Fruit fly (Drosophila melanogaster) whole organism, embryonic: ENCODE measurements around the gene CG4467.

Experiments
- Bgb ChIP-seq: fragments of 200-800 bp; sonication (Bioruptor generic); IDR thresholded peaks from 2 replicates; pipeline ENCODE4 v1.3.6; 2022; ENCODE audit warnings: missing biosample characterization, missing genetic modification characterization; ENCODE audit not compliant: partially characterized antibody
- BtbVII ChIP-seq: fragments of 200-800 bp; sonication (Bioruptor generic); optimal IDR thresholded peaks from 3 replicates; lab custom pipeline; 2017; ENCODE audit warnings: missing biosample characterization, mild to moderate bottlenecking, missing genetic modification characterization
- CG10209 ChIP-seq: fragments of 200-800 bp; sonication (Bioruptor generic); optimal IDR thresholded peaks from 3 replicates; lab custom pipeline; 2017; ENCODE audit warnings: missing biosample characterization, mild to moderate bottlenecking, missing genetic modification characterization, missing genetic modification reagents
- CG1024 ChIP-seq: fragments of 200-800 bp; sonication (Bioruptor generic); IDR thresholded peaks from 2 replicates; pipeline ENCODE4 v1.3.6; 2022; ENCODE audit warnings: missing biosample characterization, missing genetic modification characterization
- CG10543 ChIP-seq: fragments of 200-800 bp; sonication (Bioruptor generic); optimal IDR thresholded peaks from 3 replicates; lab custom pipeline; 2017; ENCODE audit warnings: missing biosample characterization, mild to moderate bottlenecking, missing genetic modification characterization, moderate library complexity
- CG12659 ChIP-seq: fragments of 200-800 bp; sonication (Bioruptor generic); optimal IDR thresholded peaks from 3 replicates; lab custom pipeline; 2017; ENCODE audit warnings: mild to moderate bottlenecking, missing biosample characterization, missing genetic modification reagents, missing genetic modification characterization
- CG12769 ChIP-seq: fragments of 200-800 bp; sonication (Bioruptor generic); optimal IDR thresholded peaks from 2 replicates; lab custom pipeline; 2019; ENCODE audit warnings: missing biosample characterization, mild to moderate bottlenecking, missing genetic modification characterization, moderate library complexity
- CG12942 ChIP-seq: fragments of 200-800 bp; sonication (Bioruptor generic); optimal IDR thresholded peaks from 3 replicates; lab custom pipeline; 2016; ENCODE audit warnings: missing biosample characterization, missing genetic modification characterization
- CG13287 ChIP-seq: fragments of 200-800 bp; sonication (Bioruptor generic); IDR thresholded peaks from 2 replicates; pipeline ENCODE4 v1.3.6; 2022; ENCODE audit warnings: missing biosample characterization, missing genetic modification characterization; ENCODE audit not compliant: partially characterized antibody
- CG15514 ChIP-seq: fragments of 200-800 bp; sonication (Bioruptor generic); optimal IDR thresholded peaks from 3 replicates; lab custom pipeline; 2017; ENCODE audit warnings: missing biosample characterization, missing genetic modification characterization, mild to moderate bottlenecking, moderate library complexity, missing genetic modification reagents
- CG17912 ChIP-seq: fragments of 200-800 bp; sonication (Bioruptor generic); optimal IDR thresholded peaks from 2 replicates; lab custom pipeline; 2018; ENCODE audit warnings: missing biosample characterization, mild to moderate bottlenecking, missing genetic modification characterization
- CG18599 ChIP-seq: fragments of 200-800 bp; sonication (Bioruptor generic); optimal IDR thresholded peaks from 3 replicates; lab custom pipeline; 2017; ENCODE audit warnings: missing biosample characterization, missing genetic modification characterization, mild to moderate bottlenecking, moderate library complexity, missing genetic modification reagents
- CG2199 ChIP-seq: fragments of 200-800 bp; sonication (Bioruptor generic); IDR thresholded peaks from 3 replicates; pipeline ENCODE4 v1.3.6; 2022; ENCODE audit warnings: missing biosample characterization, missing genetic modification characterization
- CG2712 ChIP-seq: fragments of 200-800 bp; optimal IDR thresholded peaks from 3 replicates; lab custom pipeline; 2019; ENCODE audit warnings: missing biosample characterization, mild to moderate bottlenecking, missing genetic modification characterization, moderate library complexity
- CG34376 ChIP-seq: fragments of 200-800 bp; sonication (Bioruptor generic); optimal IDR thresholded peaks from 2 replicates; lab custom pipeline; 2018; ENCODE audit warnings: missing biosample characterization, mild to moderate bottlenecking, missing genetic modification characterization
- CG7786 ChIP-seq: fragments of 200-800 bp; sonication (Bioruptor generic); optimal IDR thresholded peaks from 2 replicates; lab custom pipeline; 2016; ENCODE audit warnings: missing biosample characterization, missing genetic modification characterization
- CG8089 ChIP-seq: fragments of 200-800 bp; sonication (Bioruptor generic); optimal IDR thresholded peaks from 3 replicates; lab custom pipeline; 2016; ENCODE audit warnings: missing biosample characterization, missing genetic modification characterization
- CG9215 ChIP-seq: fragments of 200-800 bp; sonication (Bioruptor generic); IDR thresholded peaks from 2 replicates; pipeline ENCODE4 v1.3.6; 2022; ENCODE audit warnings: missing biosample characterization, missing genetic modification characterization
- CTCF ChIP-seq: fragments of 200-800 bp; sonication (Bioruptor generic); optimal IDR thresholded peaks from 2 replicates; lab custom pipeline; 2017; ENCODE audit warnings: missing biosample characterization, mild to moderate bottlenecking, missing genetic modification characterization, moderate library complexity
- Dbx ChIP-seq: fragments of 200-800 bp; sonication (Bioruptor generic); IDR thresholded peaks from 3 replicates; pipeline ENCODE4 v1.3.6; 2022; ENCODE audit warnings: missing biosample characterization, missing genetic modification characterization
- HmgZ ChIP-seq: fragments of 200-800 bp; sonication (Bioruptor generic); optimal IDR thresholded peaks from 2 replicates; lab custom pipeline; 2018; ENCODE audit warnings: missing biosample characterization, mild to moderate bottlenecking, missing genetic modification characterization
- Hmr ChIP-seq: fragments of 200-800 bp; sonication (Bioruptor generic); optimal IDR thresholded peaks from 3 replicates; lab custom pipeline; 2017; ENCODE audit warnings: mild to moderate bottlenecking, missing biosample characterization, missing genetic modification reagents, missing genetic modification characterization
- Lim3 ChIP-seq: fragments of 200-800 bp; sonication (Bioruptor generic); IDR thresholded peaks from 2 replicates; pipeline ENCODE4 v1.3.6; 2022; ENCODE audit warnings: missing biosample characterization, missing genetic modification characterization
- Mad ChIP-seq: fragments of 200-800 bp; sonication (Bioruptor generic); optimal IDR thresholded peaks from 2 replicates; lab custom pipeline; 2016; ENCODE audit warnings: missing biosample characterization, missing genetic modification characterization
- Med ChIP-seq: fragments of 200-800 bp; sonication (Bioruptor generic); peaks from one replicate; lab custom pipeline; 2016; ENCODE audit warnings: missing biosample characterization, missing genetic modification characterization, mild to moderate bottlenecking, inconsistent platforms, moderate library complexity
- Oaz ChIP-seq: fragments of 200-800 bp; sonication (Bioruptor generic); IDR thresholded peaks from 2 replicates; pipeline ENCODE4 v1.3.6; 2022; ENCODE audit warnings: missing biosample characterization, missing genetic modification characterization
- ase ChIP-seq: fragments of 200-800 bp; sonication (Bioruptor generic); IDR thresholded peaks from 3 replicates; pipeline ENCODE4 v1.3.6; 2022; ENCODE audit warnings: missing biosample characterization, missing genetic modification characterization
- bbx ChIP-seq: fragments of 200-800 bp; sonication (Bioruptor generic); IDR thresholded peaks from 2 replicates; pipeline ENCODE4 v1.3.6; 2022; ENCODE audit warnings: missing biosample characterization, missing genetic modification characterization; ENCODE audit not compliant: partially characterized antibody
- bigmax ChIP-seq: fragments of 200-800 bp; sonication (Bioruptor generic); optimal IDR thresholded peaks from 2 replicates; lab custom pipeline; 2018; ENCODE audit warnings: missing biosample characterization, mild to moderate bottlenecking, missing genetic modification characterization
- ci ChIP-seq: fragments of 200-800 bp; sonication (Bioruptor generic); IDR thresholded peaks from 3 replicates; pipeline ENCODE4 v1.3.6; 2022; ENCODE audit warnings: missing biosample characterization, missing genetic modification characterization
- corto ChIP-seq: fragments of 200-800 bp; sonication (Bioruptor generic); optimal IDR thresholded peaks from 2 replicates; lab custom pipeline; 2016; ENCODE audit warnings: missing biosample characterization, mild to moderate bottlenecking, missing genetic modification characterization, moderate library complexity
- cwo ChIP-seq: fragments of 200-800 bp; sonication (Bioruptor generic); optimal IDR thresholded peaks from 3 replicates; lab custom pipeline; 2017; ENCODE audit warnings: missing biosample characterization, missing genetic modification characterization, mild to moderate bottlenecking, moderate library complexity, missing genetic modification reagents
- exex ChIP-seq: fragments of 200-800 bp; sonication (Bioruptor generic); optimal IDR thresholded peaks from 4 replicates; lab custom pipeline; 2018; ENCODE audit warnings: missing biosample characterization, mild to moderate bottlenecking, missing genetic modification characterization, moderate library complexity
- ftz-f1 ChIP-seq: fragments of 200-800 bp; sonication (Bioruptor generic); optimal IDR thresholded peaks from 2 replicates; lab custom pipeline; 2016; ENCODE audit warnings: missing biosample characterization, missing genetic modification characterization
- gce ChIP-seq: fragments of 200-800 bp; sonication (Bioruptor generic); IDR thresholded peaks from 3 replicates; pipeline ENCODE4 v1.3.6; 2022; ENCODE audit warnings: missing biosample characterization, missing genetic modification characterization
- gfzf ChIP-seq: fragments of 200-800 bp; sonication (Bioruptor generic); optimal IDR thresholded peaks from 2 replicates; lab custom pipeline; 2016; ENCODE audit warnings: missing biosample characterization, mild to moderate bottlenecking, missing genetic modification characterization, moderate library complexity
- lbe ChIP-seq: fragments of 200-800 bp; sonication (Bioruptor generic); optimal IDR thresholded peaks from 2 replicates; lab custom pipeline; 2016; ENCODE audit warnings: missing biosample characterization, mild to moderate bottlenecking, missing genetic modification characterization
- mirr ChIP-seq: fragments of 200-800 bp; sonication (Bioruptor generic); optimal IDR thresholded peaks from 3 replicates; lab custom pipeline; 2018; ENCODE audit warnings: missing biosample characterization, mild to moderate bottlenecking, missing genetic modification characterization
- nerfin-2 ChIP-seq: fragments of 200-800 bp; sonication (Bioruptor generic); IDR thresholded peaks from 2 replicates; pipeline ENCODE4 v1.3.6; 2022; ENCODE audit warnings: missing biosample characterization, missing genetic modification characterization; ENCODE audit not compliant: partially characterized antibody
- oc ChIP-seq: fragments of 200-800 bp; sonication (Bioruptor generic); optimal IDR thresholded peaks from 2 replicates; lab custom pipeline; 2018; ENCODE audit warnings: missing biosample characterization, mild to moderate bottlenecking, missing genetic modification characterization, moderate library complexity
- pho ChIP-seq: fragments of 200-800 bp; sonication (Bioruptor generic); optimal IDR thresholded peaks from 2 replicates; lab custom pipeline; 2016; ENCODE audit warnings: missing biosample characterization, missing genetic modification characterization
- prd ChIP-seq, 3 experiments: fragments of >200 bp in 2 of 3; fragments of 200-800 bp in 1 of 3; sonication (Bioruptor generic) in 1 of 3; optimal IDR thresholded peaks in 2 of 3; IDR thresholded peaks in 1 of 3; 2 replicates in 2 of 3; 3 replicates in 1 of 3; pipeline versions ENCODE4 v1.3.6 to Lab custom; 2017 to 2022; ENCODE audit warnings: missing biosample characterization in 1 of 3, missing genetic modification characterization in 1 of 3
- ro ChIP-seq: fragments of 200-800 bp; sonication (Bioruptor generic); IDR thresholded peaks from 2 replicates; pipeline ENCODE4 v1.3.6; 2022; ENCODE audit warnings: missing biosample characterization, missing genetic modification characterization
- run ChIP-seq: fragments of 200-800 bp; sonication (Bioruptor generic); optimal IDR thresholded peaks from 3 replicates; lab custom pipeline; 2018; ENCODE audit warnings: missing biosample characterization, mild to moderate bottlenecking, missing genetic modification characterization
- scrt ChIP-seq: fragments of 200-800 bp; sonication (Bioruptor generic); optimal IDR thresholded peaks from 2 replicates; lab custom pipeline; 2018; ENCODE audit warnings: missing biosample characterization, mild to moderate bottlenecking, missing genetic modification characterization, moderate library complexity
- sens-2 ChIP-seq: fragments of 200-800 bp; sonication (Bioruptor generic); IDR thresholded peaks from 2 replicates; pipeline ENCODE4 v1.3.6; 2022; ENCODE audit warnings: missing biosample characterization, missing genetic modification characterization
- sna ChIP-seq: fragments of 200-800 bp; sonication (Bioruptor generic); IDR thresholded peaks from 2 replicates; pipeline ENCODE4 v1.3.6; 2022; ENCODE audit warnings: missing biosample characterization, missing genetic modification characterization; ENCODE audit not compliant: partially characterized antibody
- sqz ChIP-seq: fragments of 200-800 bp; sonication (Bioruptor generic); optimal IDR thresholded peaks from 3 replicates; lab custom pipeline; 2018; ENCODE audit warnings: missing biosample characterization, mild to moderate bottlenecking, missing genetic modification characterization
- unc-4 ChIP-seq: fragments of 200-800 bp; sonication (Bioruptor generic); IDR thresholded peaks from 2 replicates; pipeline ENCODE4 v1.3.6; 2022; ENCODE audit warnings: missing biosample characterization, missing genetic modification characterization; ENCODE audit not compliant: partially characterized antibody

CG4467 gene

DNA sequence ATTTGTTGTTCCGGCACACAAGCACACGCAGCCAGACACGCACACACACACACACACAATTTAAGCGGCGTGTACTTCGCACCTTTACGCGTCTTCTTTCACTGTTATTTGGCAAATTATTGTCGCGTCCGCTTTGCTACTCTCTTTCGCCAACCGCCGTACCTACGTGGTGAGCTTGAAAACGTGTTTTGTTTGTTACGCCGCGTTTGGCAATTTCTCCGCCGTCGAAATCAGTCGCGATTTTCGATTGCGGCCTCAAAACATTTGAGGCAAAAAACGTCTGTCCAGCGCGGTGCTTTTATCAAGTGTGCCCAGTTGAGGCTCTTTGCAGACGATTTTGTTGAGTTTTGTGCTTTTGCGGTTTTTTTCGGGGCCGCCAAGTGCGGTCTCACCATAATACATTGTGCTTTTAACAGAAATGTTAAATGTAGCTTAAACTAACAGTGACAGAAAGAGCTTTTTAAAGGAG is 27.0 kb downstream of the CG4467 start:
- TF ChIP-seq gce (GFP tag; lab: Robert Waterston, UW) (no peak), ro (no peak), prd (optimal IDR thresholded peaks at IDR 0.05; lab: Kevin White, UChicago) (no peak), prd (GFP tag; IDR thresholded peaks at IDR 0.05; lab: Robert Waterston, UW) (no peak), CG10543 (GFP tag; lab: Kevin White, UChicago) (peak; percentile 29), BtbVII (GFP tag; lab: Kevin White, UChicago) (no peak), Bgb (peak; percentile 45; the same call in 1 of the 2 replicates), CG12659 (GFP tag; lab: Kevin White, UChicago) (peak; percentile 65), unc-4 (no peak), CG12769 (tag; lab: Kevin White, UChicago) (peak; percentile 18), CG9215 (no peak), CG18599 (GFP tag; lab: Kevin White, UChicago) (peak; percentile 50), ase (GFP tag; lab: Robert Waterston, UW) (no peak), CG13287 (GFP tag; lab: Robert Waterston, UW) (peak; percentile 61; the same call in 1 of the 2 replicates), run (tag; lab: Kevin White, UChicago) (no peak), Hmr (peak; percentile 32), CG10209 (GFP tag; lab: Kevin White, UChicago) (no peak), pho (GFP tag; lab: Kevin White, UChicago) (peak; percentile 0), bigmax (GFP tag; lab: Kevin White, UChicago) (no peak), ci (GFP tag; lab: Robert Waterston, UW) (0 out of 3 replicates have a peak, but pooled peaks have one; percentile 36), oc (tag; lab: Kevin White, UChicago) (no peak), lbe (GFP tag; lab: Kevin White, UChicago) (peak; percentile 67), sna (0 out of 2 replicates have a peak, but pooled peaks have one; percentile 50), scrt (GFP tag; lab: Kevin White, UChicago) (peak; percentile 2), mirr (GFP tag; lab: Kevin White, UChicago) (peak; percentile 42), CG8089 (GFP tag; lab: Kevin White, UChicago) (no peak), CG2712 (tag; lab: Kevin White, UChicago) (no peak), sqz (GFP tag; lab: Kevin White, UChicago) (peak; percentile 61), CG12942 (GFP tag; lab: Kevin White, UChicago) (no peak), CG7786 (no peak), HmgZ (peak; percentile 37), CG2199 (GFP tag; lab: Robert Waterston, UW) (no peak), Oaz (GFP tag; lab: Robert Waterston, UW) (no peak), Mad (no peak), CG15514 (GFP tag; lab: Kevin White, UChicago) (peak; percentile 25), gfzf (GFP tag; lab: Kevin White, UChicago) (peak; percentile 88), CTCF (GFP tag; lab: Kevin White, UChicago) (peak; percentile 52), bbx (GFP tag; lab: Robert Waterston, UW) (peak; percentile 46; the same call in 1 of the 2 replicates), CG17912 (GFP tag; lab: Kevin White, UChicago) (no peak), sens-2 (no peak), Med (GFP tag; lab: Kevin White, UChicago) (peak; percentile 81), nerfin-2 (no peak), ftz-f1 (GFP tag; lab: Kevin White, UChicago) (peak; percentile 51), corto (GFP tag; lab: Kevin White, UChicago) (no peak), Dbx (GFP tag; lab: Robert Waterston, UW) (peak; percentile 19; the same call in 1 of the 3 replicates), cwo (GFP tag; lab: Kevin White, UChicago) (peak; percentile 9), CG1024 (GFP tag; lab: Robert Waterston, UW) (no peak), CG34376 (GFP tag; lab: Kevin White, UChicago) (peak; percentile 55), Lim3 (GFP tag; lab: Robert Waterston, UW) (no peak), exex (peak; percentile 47)
